Fruit fly (Drosophila melanogaster) Kc167 (cell line): ENCODE results near the gene CG4186.

ENCODE experiments used
- Myc ChIP-seq: fragments of >200 bp; optimal IDR thresholded peaks from 2 replicates; lab custom pipeline; 2017; ENCODE audit warnings: missing external identifiers
- h ChIP-seq: fragments of >200 bp; optimal IDR thresholded peaks from 3 replicates; lab custom pipeline; 2018; ENCODE audit warnings: missing external identifiers
- insv ChIP-seq: fragments of >200 bp; optimal IDR thresholded peaks from 3 replicates; lab custom pipeline; 2018; ENCODE audit warnings: missing external identifiers
- psq ChIP-seq: fragments of >200 bp; optimal IDR thresholded peaks from 2 replicates; lab custom pipeline; 2017; ENCODE audit warnings: missing external identifiers
- ttk ChIP-seq: sonication (Bioruptor generic); optimal IDR thresholded peaks from 2 replicates; lab custom pipeline; 2017; ENCODE audit warnings: missing external identifiers

- TF ChIP-seq psq (lab: Kevin White, UChicago), result no peak
- TF ChIP-seq Myc (lab: Kevin White, UChicago), result no peak
- no peak for TF ChIP-seq ttk (lab: Kevin White, UChicago)
- TF ChIP-seq insv, result no peak
- TF ChIP-seq h, result no peak
Measured at dm6 chr3L:20755585-20755984, 13.8 kb upstream of the CG4186 start, which contains the start of gene CG33912.
